Fruit fly (Drosophila melanogaster) whole organism, wandering third instar larva: ENCODE results near the gene CG43136.

ENCODE experiments used
- Abd-B ChIP-seq: fragments of >200 bp; optimal IDR thresholded peaks from 2 replicates; lab custom pipeline; 2017; ENCODE audit warnings: missing biosample characterization, missing genetic modification characterization
- CG32264 ChIP-seq: fragments of 200-800 bp; sonication (Bioruptor generic); optimal IDR thresholded peaks from 2 replicates; lab custom pipeline; 2016; ENCODE audit warnings: missing biosample characterization, missing genetic modification characterization
- CG9705 ChIP-seq: fragments of 200-800 bp; sonication (Bioruptor generic); optimal IDR thresholded peaks from 2 replicates; lab custom pipeline; 2018; ENCODE audit warnings: missing biosample characterization, mild to moderate bottlenecking, missing genetic modification characterization
- Dif ChIP-seq: fragments of 200-275, 200-300 bp; sonication (Bioruptor generic); optimal IDR thresholded peaks from 2 replicates; lab custom pipeline; 2018; ENCODE audit warnings: missing biosample characterization, missing genetic modification characterization; ENCODE audit not compliant: partially characterized antibody
- HLH106 ChIP-seq: fragments of 200-800 bp; optimal IDR thresholded peaks from 3 replicates; lab custom pipeline; 2019; ENCODE audit warnings: missing biosample characterization, mild to moderate bottlenecking, missing genetic modification characterization, moderate library complexity
- Hnf4 ChIP-seq: fragments of 200-800 bp; sonication (Bioruptor generic); optimal IDR thresholded peaks from 2 replicates; lab custom pipeline; 2016; ENCODE audit warnings: missing biosample characterization, mild to moderate bottlenecking, missing genetic modification characterization
- Hr78 ChIP-seq: fragments of >200 bp; optimal IDR thresholded peaks from 2 replicates; lab custom pipeline; 2017; ENCODE audit warnings: missing biosample characterization, missing genetic modification characterization
- Jra ChIP-seq: sonication (Bioruptor generic); optimal IDR thresholded peaks from 2 replicates; lab custom pipeline; 2016; ENCODE audit warnings: missing biosample characterization, missing genetic modification characterization
- Myc ChIP-seq: fragments of >200 bp; optimal IDR thresholded peaks from 2 replicates; lab custom pipeline; 2017
- Rel ChIP-seq, 2 experiments: fragments of 200-800 bp; sonication (Bioruptor generic) in 1 of 2; optimal IDR thresholded peaks; 2 replicates in 1 of 2; 3 replicates in 1 of 2; lab custom pipeline; 2016 to 2019; ENCODE audit warnings: mild to moderate bottlenecking in 2 of 2, missing biosample characterization in 2 of 2, missing genetic modification characterization in 2 of 2, moderate library complexity in 1 of 2
- Sp1 ChIP-seq: fragments of 200-800 bp; sonication (Bioruptor generic); optimal IDR thresholded peaks from 3 replicates; lab custom pipeline; 2019; ENCODE audit warnings: missing biosample characterization, mild to moderate bottlenecking, missing genetic modification characterization, moderate library complexity
- Vsx2 ChIP-seq: fragments of 200-300, 225-300 bp; sonication (Bioruptor generic); optimal IDR thresholded peaks from 2 replicates; lab custom pipeline; 2018; ENCODE audit warnings: missing biosample characterization, missing genetic modification characterization; ENCODE audit not compliant: partially characterized antibody
- br ChIP-seq: fragments of 200-800 bp; sonication (Bioruptor generic); optimal IDR thresholded peaks from 2 replicates; lab custom pipeline; 2016; ENCODE audit warnings: missing biosample characterization, missing genetic modification characterization
- brk ChIP-seq: fragments of 200-800 bp; sonication (Bioruptor generic); optimal IDR thresholded peaks from 2 replicates; lab custom pipeline; 2016; ENCODE audit warnings: missing biosample characterization, mild to moderate bottlenecking, missing genetic modification characterization
- dl ChIP-seq, 2 experiments: fragments of 175-275, 200-275 bp in 1 of 2; fragments of 200-275 bp in 1 of 2; sonication (Bioruptor generic); optimal IDR thresholded peaks; lab custom pipeline; 2018; ENCODE audit warnings: mild to moderate bottlenecking in 2 of 2, missing biosample characterization in 2 of 2, missing genetic modification characterization in 2 of 2, moderate library complexity in 2 of 2; ENCODE audit not compliant: partially characterized antibody in 2 of 2, insufficient read depth in 1 of 2
- dmrt93B ChIP-seq: fragments of 200-800 bp; sonication (Bioruptor generic); optimal IDR thresholded peaks from 2 replicates; lab custom pipeline; 2018; ENCODE audit warnings: missing biosample characterization, mild to moderate bottlenecking, missing genetic modification characterization
- dsf ChIP-seq: sonication (Bioruptor generic); optimal IDR thresholded peaks from 2 replicates; lab custom pipeline; 2016; ENCODE audit warnings: missing biosample characterization, missing genetic modification characterization, borderline replicate concordance
- foxo ChIP-seq, 2 experiments: fragments of 200-800 bp; sonication (Bioruptor generic); optimal IDR thresholded peaks; 2 replicates in 1 of 2; 3 replicates in 1 of 2; lab custom pipeline; 2016 to 2017; ENCODE audit warnings: missing biosample characterization in 2 of 2, missing genetic modification characterization in 2 of 2
- fru ChIP-seq: fragments of 200-800 bp; sonication (Bioruptor generic); optimal IDR thresholded peaks from 3 replicates; lab custom pipeline; 2016; ENCODE audit warnings: missing biosample characterization, mild to moderate bottlenecking, missing genetic modification characterization
- h ChIP-seq: fragments of 200-800 bp; sonication (Bioruptor generic); optimal IDR thresholded peaks from 3 replicates; lab custom pipeline; 2016; ENCODE audit warnings: missing biosample characterization, mild to moderate bottlenecking, missing genetic modification characterization
- jim ChIP-seq: fragments of 175-275, 200-325 bp; sonication (Bioruptor generic); optimal IDR thresholded peaks from 2 replicates; lab custom pipeline; 2016; ENCODE audit warnings: missing biosample characterization, mild to moderate bottlenecking, missing genetic modification characterization
- lola ChIP-seq: fragments of >200 bp; optimal IDR thresholded peaks from 2 replicates; lab custom pipeline; 2017; ENCODE audit warnings: missing biosample characterization, missing genetic modification characterization
- pan ChIP-seq: fragments of >200 bp; optimal IDR thresholded peaks from 2 replicates; lab custom pipeline; 2017
- sage ChIP-seq: fragments of 200-800 bp; sonication (Bioruptor generic); optimal IDR thresholded peaks from 2 replicates; lab custom pipeline; 2016; ENCODE audit warnings: missing biosample characterization, mild to moderate bottlenecking, missing genetic modification characterization
- usp ChIP-seq: fragments of >200 bp; optimal IDR thresholded peaks from 2 replicates; lab custom pipeline; 2017; ENCODE audit warnings: missing biosample characterization, missing genetic modification characterization
- woc ChIP-seq: sonication (Bioruptor generic); optimal IDR thresholded peaks from 2 replicates; lab custom pipeline; 2016; ENCODE audit warnings: missing biosample characterization, mild to moderate bottlenecking, missing genetic modification characterization

CG43136 gene

DNA sequence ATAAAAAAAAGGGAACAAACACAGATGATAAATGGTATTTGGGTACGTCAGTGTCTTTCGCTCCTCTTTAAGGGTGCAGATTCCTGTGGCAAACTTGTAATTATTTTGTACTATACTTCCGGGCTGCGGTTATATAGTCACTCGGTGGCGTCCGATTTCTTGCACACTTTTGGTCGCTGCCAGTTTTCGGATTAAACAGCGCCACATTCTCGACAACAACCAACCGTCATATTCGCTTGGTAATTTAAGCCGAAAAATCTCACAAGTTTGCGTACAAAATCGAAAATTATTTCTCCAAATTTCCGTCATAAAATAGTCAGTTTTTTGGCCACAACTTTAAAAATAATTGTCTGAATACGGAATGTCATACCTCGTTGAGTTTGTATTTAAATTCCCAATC lies 36.4 kb upstream of the CG43136 start:
- peak; percentile 63 for TF ChIP-seq Myc (lab: Kevin White, UChicago)
- TF ChIP-seq jim (GFP tag; lab: Kevin White, UChicago): no peak

DNA sequence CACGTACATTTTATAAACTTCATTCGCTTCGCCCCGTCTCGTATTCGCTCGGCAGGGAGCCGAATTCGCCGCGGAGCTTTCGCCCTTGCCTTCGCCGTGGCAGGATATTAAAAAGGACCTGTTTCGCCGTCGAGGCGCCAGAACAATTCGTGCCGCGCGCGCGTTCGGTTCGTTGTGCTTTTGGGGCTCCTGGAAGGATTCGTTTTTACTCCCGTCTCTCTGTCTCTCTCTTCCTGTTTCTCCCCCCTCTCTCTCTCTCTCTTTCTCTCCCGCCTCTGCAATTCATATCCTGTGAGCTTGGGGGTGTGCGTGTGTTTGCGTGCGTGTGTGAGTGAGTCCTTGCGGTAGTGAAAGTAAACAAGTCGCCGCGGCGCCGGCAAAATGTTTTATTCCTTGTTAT lies 35.1 kb upstream of the CG43136 start, which contains the start of gene CG15765:
Gene CG15765, plus strand, starts transcription at position 132 of the 400 bp plus-strand sequence.
- TF ChIP-seq Sp1 (GFP tag; lab: Kevin White, UChicago) (no peak), Hnf4 (GFP tag; lab: Kevin White, UChicago) (no peak), dsf (GFP tag; lab: Kevin White, UChicago) (no peak)

DNA sequence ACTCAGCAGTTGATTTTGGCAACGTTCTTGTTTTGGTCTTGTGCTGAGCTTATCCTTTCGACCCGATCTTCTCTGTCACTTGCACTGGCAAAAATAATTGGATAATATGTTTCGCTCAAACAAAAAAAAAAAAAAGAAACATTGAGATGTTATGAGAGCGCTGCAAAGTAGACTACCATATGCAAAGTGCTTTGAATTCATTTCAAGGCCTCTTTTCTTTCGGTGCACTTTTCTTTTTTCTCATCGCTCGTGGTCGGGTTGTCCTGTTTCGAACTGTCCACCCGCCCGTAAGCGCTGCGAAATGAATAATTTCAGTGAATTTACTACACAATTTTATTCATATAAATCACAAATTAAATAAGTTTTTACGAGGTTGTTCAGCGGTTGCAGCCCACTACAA lies 33.6 kb upstream of the CG43136 start:
- TF ChIP-seq fru (GFP tag; lab: Kevin White, UChicago): peak; percentile 1
- no peak for TF ChIP-seq Abd-B (GFP tag; lab: Kevin White, UChicago)
- TF ChIP-seq Vsx2: no peak
- no peak for TF ChIP-seq br (GFP tag; lab: Kevin White, UChicago)
- TF ChIP-seq h (GFP tag; lab: Kevin White, UChicago): peak; percentile 2
- TF ChIP-seq dl (GFP tag; optimal IDR thresholded peaks at IDR 0.05; lab: Kevin White, UChicago; ENCODE audit: insufficient read depth in 1 of 2, partially characterized antibody in 2 of 2): no peak
- TF ChIP-seq CG9705: no peak
- TF ChIP-seq HLH106 (tag; lab: Kevin White, UChicago): peak; percentile 11
- TF ChIP-seq foxo (GFP tag; optimal IDR thresholded peaks at IDR 0.05; lab: Kevin White, UChicago): peak in 1 of 2 experiments; percentile 31
- TF ChIP-seq pan (lab: Kevin White, UChicago): no peak

DNA sequence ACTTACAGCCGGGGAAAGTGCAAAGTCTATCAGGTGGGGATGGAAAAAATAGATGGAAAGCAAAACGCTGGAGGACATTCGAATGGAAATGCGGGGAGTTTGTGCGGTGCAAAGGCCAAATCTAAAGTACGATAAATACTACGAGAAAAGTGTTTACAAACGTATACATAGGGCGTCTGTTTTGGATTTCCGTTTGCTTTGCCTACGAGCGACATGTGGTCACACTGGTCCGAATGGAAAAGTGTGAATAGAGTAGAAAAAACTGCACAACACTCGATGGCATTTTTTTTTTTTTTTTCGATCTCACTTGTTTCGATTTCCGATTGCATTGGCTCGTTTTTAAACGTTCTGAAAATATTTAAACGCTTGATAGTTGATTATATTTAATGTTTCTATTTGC lies 13.8 kb upstream of the CG43136 start:
- TF ChIP-seq sage (GFP tag; lab: Kevin White, UChicago) (no peak), Rel (GFP tag; optimal IDR thresholded peaks at IDR 0.05; lab: Kevin White, UChicago) (no peak), Rel (tag; optimal IDR thresholded peaks at IDR 0.05; lab: Kevin White, UChicago) (no peak), Jra (no peak), CG9705 (no peak), Hr78 (GFP tag; lab: Kevin White, UChicago) (no peak), woc (no peak), fru (GFP tag; lab: Kevin White, UChicago) (no peak), foxo (GFP tag; optimal IDR thresholded peaks at IDR 0.05; lab: Kevin White, UChicago) (no peak), br (GFP tag; lab: Kevin White, UChicago) (no peak), Dif (GFP tag; lab: Kevin White, UChicago) (no peak), dl (GFP tag; optimal IDR thresholded peaks at IDR 0.05; lab: Kevin White, UChicago; ENCODE audit: insufficient read depth in 1 of 2, partially characterized antibody in 2 of 2) (no peak), Vsx2 (no peak), Myc (lab: Kevin White, UChicago) (no peak), HLH106 (tag; lab: Kevin White, UChicago) (no peak), brk (GFP tag; lab: Kevin White, UChicago) (no peak)

DNA sequence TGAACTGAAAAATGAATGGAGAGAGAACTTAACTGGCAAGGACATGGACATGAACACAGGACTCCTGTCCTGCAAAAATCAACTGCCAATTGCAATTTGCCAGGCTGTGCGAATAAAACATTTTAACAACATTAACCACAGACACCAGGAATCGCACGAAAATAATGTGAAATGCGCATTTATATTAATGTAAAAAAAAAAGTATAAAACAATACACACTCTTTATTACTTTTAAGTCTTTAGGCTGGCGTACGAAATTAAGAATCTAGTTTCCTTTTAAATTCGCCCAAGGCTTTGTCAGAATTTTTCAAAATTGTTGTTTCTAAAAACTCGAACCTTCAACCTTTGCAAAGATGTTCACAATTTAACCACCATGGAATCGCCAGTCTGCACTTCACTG lies 8.6 kb upstream of the CG43136 start, which contains the start of gene CG12729:
Gene CG12729, plus strand, starts transcription at position 301 of the 400 bp plus-strand sequence.
- TF ChIP-seq CG32264 (GFP tag; lab: Kevin White, UChicago) (no peak), usp (GFP tag; lab: Kevin White, UChicago) (no peak), Myc (lab: Kevin White, UChicago) (no peak), pan (lab: Kevin White, UChicago) (no peak), foxo (GFP tag; optimal IDR thresholded peaks at IDR 0.05; lab: Kevin White, UChicago) (no peak), Rel (GFP tag; optimal IDR thresholded peaks at IDR 0.05; lab: Kevin White, UChicago) (no peak), Rel (tag; optimal IDR thresholded peaks at IDR 0.05; lab: Kevin White, UChicago) (no peak), Vsx2 (no peak), HLH106 (tag; lab: Kevin White, UChicago) (no peak), lola (GFP tag; lab: Kevin White, UChicago) (no peak)

DNA sequence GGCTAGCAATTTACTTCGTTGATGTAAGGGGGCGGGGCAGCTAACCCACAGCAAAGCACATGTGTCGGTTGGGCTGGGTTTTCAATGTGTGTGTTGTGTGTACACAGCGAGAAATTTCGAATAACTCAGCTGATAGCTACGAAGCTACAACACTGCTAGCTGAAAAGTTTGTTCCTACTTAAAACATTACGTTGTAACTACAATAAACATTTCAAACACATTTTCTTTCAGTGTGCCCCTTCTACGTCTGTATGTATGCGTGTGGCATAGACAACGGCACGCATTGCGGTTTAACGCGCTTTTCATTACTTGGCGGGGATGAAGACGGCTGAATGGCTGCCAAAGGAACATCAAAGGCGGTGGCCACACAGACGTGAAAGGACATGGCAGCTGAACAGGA lies 6.0 kb upstream of the CG43136 start:
- TF ChIP-seq lola (GFP tag; lab: Kevin White, UChicago): no peak
- TF ChIP-seq dmrt93B (GFP tag; lab: Kevin White, UChicago): no peak
- no peak for TF ChIP-seq woc
- TF ChIP-seq brk (GFP tag; lab: Kevin White, UChicago): no peak
- no peak for TF ChIP-seq Dif (GFP tag; lab: Kevin White, UChicago)
- TF ChIP-seq Hr78 (GFP tag; lab: Kevin White, UChicago): no peak
